Fruit fly (Drosophila melanogaster): Measurements from ENCODE around the gene RpS5a.

DNA sequence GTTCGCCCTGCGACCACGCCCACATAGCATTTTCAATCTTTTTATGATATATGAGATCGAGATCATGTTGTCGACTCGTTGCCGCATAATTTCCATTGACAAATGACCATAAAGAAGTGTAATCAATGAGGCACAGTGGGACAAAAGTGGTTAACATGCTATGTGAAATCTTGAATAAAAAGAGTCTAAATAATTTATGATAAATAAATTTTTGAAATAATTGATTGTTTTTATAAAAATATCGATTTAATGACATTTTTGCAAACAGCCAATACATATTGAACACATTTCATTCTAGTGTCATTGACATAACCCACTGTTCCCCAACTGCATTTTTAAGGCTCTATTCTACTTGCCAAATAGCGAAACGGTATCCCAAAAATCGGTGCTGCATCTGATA, 39.4 kb upstream of the RpS5a start:
- peak; percentile 12 for TF ChIP-seq bab1 (GFP tag; optimal IDR thresholded peaks at IDR 0.05)
- no peak for TF ChIP-seq kay (GFP tag; ENCODE audit: borderline replicate concordance)
- TF ChIP-seq ovo (GFP tag; optimal IDR thresholded peaks at IDR 0.05) = no peak
